Worm (Caenorhabditis elegans) whole organism, mixed stage, embryonic: Measurements from ENCODE around the gene srw-21.

ENCODE experiments used
- M03D4.4 ChIP-seq: sonication (generic microtip); optimal IDR thresholded peaks from 2 replicates; lab custom pipeline; 2017; ENCODE audit warnings: mild to moderate bottlenecking, missing genetic modification characterization, missing compliant biosample characterization
- blmp-1 ChIP-seq: fragments of 150-350 bp; optimal IDR thresholded peaks from 2 replicates; lab custom pipeline; 2014; ENCODE audit warnings: missing biosample characterization, missing genetic modification characterization
- ceh-39 ChIP-seq: fragments of 150-350 bp; optimal IDR thresholded peaks from 2 replicates; lab custom pipeline; 2014; ENCODE audit warnings: missing biosample characterization, missing genetic modification characterization
- ceh-43 ChIP-seq: fragments of 200-800 bp; sonication (Bioruptor generic); optimal IDR thresholded peaks from 2 replicates; lab custom pipeline; 2018; ENCODE audit warnings: mild to moderate bottlenecking, missing genetic modification characterization, moderate library complexity, missing compliant biosample characterization
- ceh-83 ChIP-seq: fragments of 200-800 bp; sonication (Bioruptor generic); optimal IDR thresholded peaks from 2 replicates; lab custom pipeline; 2018; ENCODE audit warnings: mild to moderate bottlenecking, missing genetic modification characterization, missing compliant biosample characterization
- ces-1 ChIP-seq: fragments of 150-350 bp; optimal IDR thresholded peaks from 2 replicates; lab custom pipeline; 2014; ENCODE audit warnings: missing biosample characterization, missing genetic modification reagents, missing genetic modification characterization
- cnd-1 ChIP-seq: fragments of 200-800 bp; sonication (Bioruptor generic); optimal IDR thresholded peaks from 2 replicates; lab custom pipeline; 2018; ENCODE audit warnings: mild to moderate bottlenecking, missing genetic modification characterization, missing compliant biosample characterization
- drap-1 ChIP-seq: fragments of 200-800 bp; sonication (Bioruptor generic); optimal IDR thresholded peaks from 3 replicates; lab custom pipeline; 2018; ENCODE audit warnings: mild to moderate bottlenecking, missing genetic modification characterization, missing compliant biosample characterization
- elt-1 ChIP-seq: sonication (generic microtip); optimal IDR thresholded peaks from 2 replicates; lab custom pipeline; 2017; ENCODE audit warnings: missing genetic modification characterization, mild to moderate bottlenecking, missing compliant biosample characterization, antibody characterized with exemption, moderate library complexity, borderline replicate concordance; ENCODE audit not compliant: insufficient read depth
- elt-3 ChIP-seq: fragments of 150-350 bp; optimal IDR thresholded peaks from 2 replicates; lab custom pipeline; 2014; ENCODE audit warnings: missing biosample characterization, missing genetic modification characterization
- hlh-1 ChIP-seq: fragments of 150-350 bp; optimal IDR thresholded peaks from 2 replicates; lab custom pipeline; 2014; ENCODE audit warnings: missing biosample characterization, missing genetic modification reagents, missing genetic modification characterization
- lin-13 ChIP-seq: fragments of 150-350 bp; optimal IDR thresholded peaks from 2 replicates; lab custom pipeline; 2014; ENCODE audit warnings: missing biosample characterization, missing genetic modification characterization
- lin-32 ChIP-seq: fragments of 200-800 bp; sonication (Bioruptor generic); optimal IDR thresholded peaks from 2 replicates; lab custom pipeline; 2018; ENCODE audit warnings: mild to moderate bottlenecking, missing genetic modification characterization, missing compliant biosample characterization
- mab-5 ChIP-seq: fragments of 150-350 bp; optimal IDR thresholded peaks from 2 replicates; lab custom pipeline; 2014; ENCODE audit warnings: missing biosample characterization, missing genetic modification characterization
- mep-1 ChIP-seq: fragments of 150-350 bp; optimal IDR thresholded peaks from 2 replicates; lab custom pipeline; 2017; ENCODE audit warnings: missing biosample characterization, missing genetic modification reagents, missing genetic modification characterization, inconsistent platforms
- mls-2 ChIP-seq: sonication (generic microtip); optimal IDR thresholded peaks from 2 replicates; lab custom pipeline; 2016; ENCODE audit warnings: mild to moderate bottlenecking, missing genetic modification characterization, moderate library complexity, missing compliant biosample characterization
- nhr-12 ChIP-seq: fragments of 150-350 bp; optimal IDR thresholded peaks from 2 replicates; lab custom pipeline; 2014; ENCODE audit warnings: missing biosample characterization, missing genetic modification characterization
- nhr-2 ChIP-seq: fragments of 150-350 bp; optimal IDR thresholded peaks from 2 replicates; lab custom pipeline; 2014; ENCODE audit warnings: missing biosample characterization, missing genetic modification characterization
- nhr-237 ChIP-seq: fragments of 150-350 bp; optimal IDR thresholded peaks from 2 replicates; lab custom pipeline; 2014; ENCODE audit warnings: missing biosample characterization, missing genetic modification characterization
- nhr-76 ChIP-seq: sonication (generic microtip); optimal IDR thresholded peaks from 2 replicates; lab custom pipeline; 2017; ENCODE audit warnings: missing biosample characterization, missing genetic modification characterization
- pha-4 ChIP-seq: fragments of 150-350 bp; optimal IDR thresholded peaks from 2 replicates; lab custom pipeline; 2018; ENCODE audit warnings: missing biosample characterization, missing genetic modification reagents, missing genetic modification characterization
- sem-2 ChIP-seq: fragments of 200-800 bp; sonication (Bioruptor generic); optimal IDR thresholded peaks from 2 replicates; lab custom pipeline; 2018; ENCODE audit warnings: mild to moderate bottlenecking, missing genetic modification characterization, missing compliant biosample characterization
- snpc-4 ChIP-seq: fragments of 150-350 bp; optimal IDR thresholded peaks from 2 replicates; lab custom pipeline; 2014; ENCODE audit warnings: missing biosample characterization, missing genetic modification characterization
- sptf-1 ChIP-seq: sonication (generic microtip); optimal IDR thresholded peaks from 2 replicates; lab custom pipeline; 2017; ENCODE audit warnings: mild to moderate bottlenecking, missing genetic modification characterization, moderate library complexity, missing compliant biosample characterization
- tbx-8 ChIP-seq: fragments of 200-800 bp; sonication (Bioruptor generic); optimal IDR thresholded peaks from 2 replicates; lab custom pipeline; 2018; ENCODE audit warnings: mild to moderate bottlenecking, missing genetic modification characterization, moderate library complexity, missing compliant biosample characterization
- unc-120 ChIP-seq: sonication (generic microtip); optimal IDR thresholded peaks from 2 replicates; lab custom pipeline; 2017; ENCODE audit warnings: missing genetic modification characterization, missing compliant biosample characterization; ENCODE audit not compliant: poor library complexity, severe bottlenecking
- unc-39 ChIP-seq: fragments of 150-350 bp; optimal IDR thresholded peaks from 2 replicates; lab custom pipeline; 2014; ENCODE audit warnings: missing biosample characterization, missing genetic modification characterization
- unc-62 ChIP-seq: fragments of 150-350 bp; optimal IDR thresholded peaks from 2 replicates; lab custom pipeline; 2014; ENCODE audit warnings: missing biosample characterization, missing genetic modification reagents, missing genetic modification characterization
- zip-8 ChIP-seq: fragments of 150-350 bp; optimal IDR thresholded peaks from 2 replicates; lab custom pipeline; 2014; ENCODE audit warnings: missing biosample characterization, missing genetic modification characterization
- ztf-11 ChIP-seq: fragments of 150-350 bp; optimal IDR thresholded peaks from 2 replicates; lab custom pipeline; 2014; ENCODE audit warnings: missing biosample characterization, missing genetic modification characterization

srw-21 gene

ce11 chrV:15448408-15448807 lies 39.5 kb upstream of the srw-21 start, which contains the start of gene T26H5.4:
TSS of gene T26H5.4 (minus strand) at chrV:15448701.
- no peak for TF ChIP-seq unc-120
- TF ChIP-seq ces-1 (GFP tag; lab: Kevin White, UChicago) = no peak
- no peak for TF ChIP-seq lin-13
- TF ChIP-seq ztf-11 (tag; lab: Kevin White, UChicago) = no peak
- no peak for TF ChIP-seq elt-1 (tag; lab: Kevin White, UChicago)
- no peak for TF ChIP-seq M03D4.4 (tag; lab: Kevin White, UChicago)
- TF ChIP-seq mab-5 (tag; lab: Kevin White, UChicago) = no peak

ce11 chrV:15448865-15449264 lies 39.0 kb upstream of the srw-21 start, which contains the start of gene T26H5.14:
TSS of gene T26H5.14 (plus strand) at chrV:15449165.
- TF ChIP-seq nhr-2 (no peak), unc-39 (tag; lab: Kevin White, UChicago) (no peak), pha-4 (tag; lab: Kevin White, UChicago) (no peak), snpc-4 (tag; lab: Kevin White, UChicago) (no peak), ceh-39 (tag; lab: Kevin White, UChicago) (no peak), ceh-43 (GFP tag; lab: Kevin White, UChicago) (no peak), unc-62 (GFP tag; lab: Kevin White, UChicago) (no peak), lin-32 (no peak), nhr-237 (no peak), nhr-76 (tag; lab: Kevin White, UChicago) (no peak), sem-2 (no peak), elt-3 (tag; lab: Kevin White, UChicago) (no peak), cnd-1 (tag; lab: Kevin White, UChicago) (no peak), ces-1 (GFP tag; lab: Kevin White, UChicago) (no peak), blmp-1 (tag; lab: Kevin White, UChicago) (no peak)

DNA sequence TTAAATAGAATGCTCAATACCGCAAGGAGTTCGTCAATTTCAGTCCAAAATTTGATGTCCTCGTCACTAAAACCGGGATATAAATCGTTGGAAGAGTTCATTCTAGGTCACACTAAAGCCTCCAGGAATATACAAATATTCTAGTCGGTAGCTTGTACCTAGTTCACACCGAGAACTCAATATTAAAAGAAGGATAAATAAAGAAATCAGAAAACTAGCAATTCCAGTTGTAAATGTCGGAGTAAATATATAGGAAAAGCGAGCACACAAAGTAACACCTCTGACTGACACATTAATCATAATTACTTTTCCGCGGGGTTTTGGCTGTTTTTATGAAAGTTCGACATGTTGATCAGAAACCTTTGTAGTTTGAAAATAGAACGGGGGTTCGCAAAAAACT lies 36.4 kb upstream of the srw-21 start, which contains the start of gene srw-33:
TSS of gene srw-33 (minus strand) at position 101 of the 400 bp plus-strand sequence.
- TF ChIP-seq cnd-1 (tag; lab: Kevin White, UChicago) (no peak), pha-4 (tag; lab: Kevin White, UChicago) (no peak), blmp-1 (tag; lab: Kevin White, UChicago) (no peak), M03D4.4 (tag; lab: Kevin White, UChicago) (no peak), ceh-43 (GFP tag; lab: Kevin White, UChicago) (no peak), ztf-11 (tag; lab: Kevin White, UChicago) (no peak), ceh-83 (GFP tag; lab: Kevin White, UChicago) (no peak), ces-1 (GFP tag; lab: Kevin White, UChicago) (no peak), lin-32 (no peak)

- TF ChIP-seq mab-5 (tag; lab: Kevin White, UChicago) (no peak), drap-1 (GFP tag; lab: Kevin White, UChicago) (peak; percentile 5), hlh-1 (tag; lab: Kevin White, UChicago) (no peak), ztf-11 (tag; lab: Kevin White, UChicago) (no peak)
- TF ChIP-seq, all 35 proteins: peak for 1
These were observed 33.5 kb upstream of the srw-21 start for ce11 chrV:15454322-15454721.

ce11 chrV:15459088-15459487 lies 28.8 kb upstream of the srw-21 start, which contains the start of gene str-71:
TSS of gene str-71 (minus strand) at chrV:15459188.
- no peak for TF ChIP-seq mep-1 (tag; lab: Kevin White, UChicago)
- TF ChIP-seq mab-5 (tag; lab: Kevin White, UChicago) = no peak
- no peak for TF ChIP-seq ztf-11 (tag; lab: Kevin White, UChicago)
- TF ChIP-seq hlh-1 (tag; lab: Kevin White, UChicago) = no peak
- no peak for TF ChIP-seq unc-120
- TF ChIP-seq blmp-1 (tag; lab: Kevin White, UChicago) = no peak
- no peak for TF ChIP-seq nhr-12 (tag; lab: Kevin White, UChicago)
- TF ChIP-seq tbx-8 (GFP tag; lab: Kevin White, UChicago) = no peak
- TF ChIP-seq pha-4 (tag; lab: Kevin White, UChicago) = no peak
- no peak for TF ChIP-seq zip-8 (tag; lab: Kevin White, UChicago)
- no peak for TF ChIP-seq mls-2 (tag; lab: Kevin White, UChicago)
- TF ChIP-seq snpc-4 (tag; lab: Kevin White, UChicago) = no peak
- TF ChIP-seq elt-3 (tag; lab: Kevin White, UChicago) = no peak
- TF ChIP-seq unc-62 (GFP tag; lab: Kevin White, UChicago) = no peak
- TF ChIP-seq nhr-2 = no peak
- no peak for TF ChIP-seq sptf-1 (tag; lab: Kevin White, UChicago)
- no peak for TF ChIP-seq ceh-39 (tag; lab: Kevin White, UChicago)
- TF ChIP-seq ces-1 (GFP tag; lab: Kevin White, UChicago) = no peak
